Worm (Caenorhabditis elegans): ENCODE measurements around the gene vap-2.

Gene vap-2

ce11 chrX:10768289-10769153, 23.8 kb downstream of the vap-2 start (continued):
- TF ChIP-seq Y116A8C.19 (tag; optimal IDR thresholded peaks at IDR 0.05; ENCODE audit: borderline replicate concordance) = no peak
- TF ChIP-seq pag-3 (tag; optimal IDR thresholded peaks at IDR 0.05; ENCODE audit: borderline replicate concordance, insufficient read depth) = no peak
- peak; percentile 43 for TF ChIP-seq fkh-10 (GFP tag; optimal IDR thresholded peaks at IDR 0.05)
- TF ChIP-seq grh-1 (GFP tag; IDR thresholded peaks at IDR 0.05) = no peak
- no peak for TF ChIP-seq hlh-17 (GFP tag; optimal IDR thresholded peaks at IDR 0.05; ENCODE audit: borderline replicate concordance)
- TF ChIP-seq nhr-76 (tag; optimal IDR thresholded peaks at IDR 0.05) = no peak
- no peak for TF ChIP-seq ztf-4 (tag; optimal IDR thresholded peaks at IDR 0.05)
- TF ChIP-seq hpl-2 (GFP tag; optimal IDR thresholded peaks at IDR 0.05) = no peak
- TF ChIP-seq nhr-71 (tag; optimal IDR thresholded peaks at IDR 0.05) = peak; percentile 33
- TF ChIP-seq swsn-7 (tag; optimal IDR thresholded peaks at IDR 0.05) = no peak
- no peak for TF ChIP-seq nhr-12 (tag; optimal IDR thresholded peaks at IDR 0.05)
- no peak for TF ChIP-seq vab-15 (tag; optimal IDR thresholded peaks at IDR 0.05)
- TF ChIP-seq nhr-20 (tag; optimal IDR thresholded peaks at IDR 0.05) = no peak
- no peak for TF ChIP-seq fkh-4 (tag; optimal IDR thresholded peaks at IDR 0.05; ENCODE audit: borderline replicate concordance)
- no peak for TF ChIP-seq ces-1 (GFP tag; optimal IDR thresholded peaks at IDR 0.05)
- peak; percentile 40 for TF ChIP-seq egl-13 (tag; optimal IDR thresholded peaks at IDR 0.05)
- TF ChIP-seq C16A3.4 (tag; optimal IDR thresholded peaks at IDR 0.05) = no peak
- TF ChIP-seq hlh-4 (tag; optimal IDR thresholded peaks at IDR 0.05) = no peak
- no peak; the same call in 1 of the 2 replicates for TF ChIP-seq isw-1 (GFP tag; IDR thresholded peaks at IDR 0.05)
- TF ChIP-seq ceh-8 (GFP tag; optimal IDR thresholded peaks at IDR 0.05) = peak; percentile 6
- no peak for TF ChIP-seq tlp-1 (tag; optimal IDR thresholded peaks at IDR 0.05)
- no peak for TF ChIP-seq nhr-11 (tag; optimal IDR thresholded peaks at IDR 0.05)
- TF ChIP-seq lir-3 (tag; optimal IDR thresholded peaks at IDR 0.05; ENCODE audit: poor library complexity) = no peak
- TF ChIP-seq irx-1 (tag; optimal IDR thresholded peaks at IDR 0.05) = no peak
- no peak for TF ChIP-seq pqm-1 (tag; optimal IDR thresholded peaks at IDR 0.05)
- TF ChIP-seq ets-5 (GFP tag; IDR thresholded peaks at IDR 0.05) = no peak
- TF ChIP-seq elt-3 (tag; optimal IDR thresholded peaks at IDR 0.05) = peak in 1 of 6 experiments; percentile 40
- no peak for TF ChIP-seq nhr-237 (tag; optimal IDR thresholded peaks at IDR 0.05)
- peak; percentile 27 for TF ChIP-seq nhr-47 (tag; optimal IDR thresholded peaks at IDR 0.05)
- TF ChIP-seq ama-1 (optimal IDR thresholded peaks at IDR 0.05) = no peak
- TF ChIP-seq dsc-1 (tag; optimal IDR thresholded peaks at IDR 0.05) = peak; percentile 44
- peak; percentile 8 for TF ChIP-seq rnt-1 (tag; optimal IDR thresholded peaks at IDR 0.05)
- no peak for TF ChIP-seq mab-9 (GFP tag; IDR thresholded peaks at IDR 0.05)

- TF ChIP-seq ets-5 (GFP tag; IDR thresholded peaks at IDR 0.05) (no peak), ceh-88 (GFP tag; IDR thresholded peaks at IDR 0.05) (0 out of 2 replicates have a peak, but pooled peaks have one; percentile 26), fkh-10 (GFP tag; optimal IDR thresholded peaks at IDR 0.05) (no peak), fkh-8 (tag; optimal IDR thresholded peaks at IDR 0.05) (no peak), blmp-1 (tag; optimal IDR thresholded peaks at IDR 0.05) (peak; percentile 72), lin-14 (GFP tag; optimal IDR thresholded peaks at IDR 0.05) (peak; percentile 24)
Observed at ce11 chrX:10767669-10768068, 24.7 kb downstream of the vap-2 start.

ce11 chrX:10766966-10767644, 25.2 kb downstream of the vap-2 start:
- TF ChIP-seq egl-27 (tag; optimal IDR thresholded peaks at IDR 0.05) (peak in 1 of 2 experiments; percentile 57), nhr-19 (GFP tag; conservative IDR thresholded peaks at IDR 0.05) (0 out of 2 replicates have a peak, but pooled peaks have one; percentile 8), nhr-20 (tag; optimal IDR thresholded peaks at IDR 0.05) (peak; percentile 17), ztf-11 (tag; optimal IDR thresholded peaks at IDR 0.05) (no peak), fos-1 (tag; optimal IDR thresholded peaks at IDR 0.05) (no peak), nhr-47 (tag; optimal IDR thresholded peaks at IDR 0.05) (no peak), lin-14 (GFP tag; optimal IDR thresholded peaks at IDR 0.05) (peak; percentile 34), nhr-77 (tag; optimal IDR thresholded peaks at IDR 0.05) (peak; percentile 62), ceh-90 (tag; optimal IDR thresholded peaks at IDR 0.05) (no peak), blmp-1 (tag; optimal IDR thresholded peaks at IDR 0.05) (peak; percentile 47), lsy-2 (tag; optimal IDR thresholded peaks at IDR 0.05) (peak in 1 of 2 experiments; percentile 6), rnt-1 (tag; optimal IDR thresholded peaks at IDR 0.05) (no peak), tbx-2 (tag; optimal IDR thresholded peaks at IDR 0.05) (peak; percentile 49), nhr-71 (tag; optimal IDR thresholded peaks at IDR 0.05) (peak; percentile 54), mdl-1 (tag; optimal IDR thresholded peaks at IDR 0.05) (peak in 1 of 2 experiments; percentile 35)
